Fruit fly (Drosophila melanogaster) ovary, adult (tissue): ENCODE results near the gene Bub1.

ENCODE experiments used
- CG17801 ChIP-seq: fragments of 200-800 bp; optimal IDR thresholded peaks from 2 replicates; lab custom pipeline; 2019; ENCODE audit warnings: missing biosample characterization, mild to moderate bottlenecking, missing genetic modification characterization, moderate library complexity; ENCODE audit not compliant: partially characterized antibody

Gene Bub1

dm6 chr2L:5278309-5279130, at the start of gene Bub1, which contains the start of gene Nin:
Bub1 (plus strand) TSS chr2L:5278865.
Nin (minus strand) TSS chr2L:5278548.
- peak; percentile 4 for TF ChIP-seq CG17801 (GFP tag; lab: Kevin White, UChicago)

dm6 chr2L:5229239-5229638, 49.4 kb upstream of the Bub1 start:
- TF ChIP-seq CG17801 (GFP tag; lab: Kevin White, UChicago) = no peak

dm6 chr2L:5229735-5230347, 48.8 kb upstream of the Bub1 start:
- no peak for TF ChIP-seq CG17801 (GFP tag; lab: Kevin White, UChicago)

- no peak for TF ChIP-seq CG17801 (GFP tag; lab: Kevin White, UChicago)
These were observed 47.9 kb upstream of the Bub1 start for dm6 chr2L:5230772-5231171.

- no peak for TF ChIP-seq CG17801 (GFP tag; lab: Kevin White, UChicago)
These were observed 47.2 kb upstream of the Bub1 start for dm6 chr2L:5231437-5231836.

- no peak for TF ChIP-seq CG17801 (GFP tag; lab: Kevin White, UChicago)
These were observed 46.5 kb upstream of the Bub1 start for dm6 chr2L:5232175-5232574.

dm6 chr2L:5232967-5233909, 45.4 kb upstream of the Bub1 start:
- no peak for TF ChIP-seq CG17801 (GFP tag; lab: Kevin White, UChicago)

- TF ChIP-seq CG17801 (GFP tag; lab: Kevin White, UChicago) = no peak
These were observed 43.9 kb upstream of the Bub1 start for dm6 chr2L:5234714-5235298.

dm6 chr2L:5236346-5236809, 42.3 kb upstream of the Bub1 start:
- no peak for TF ChIP-seq CG17801 (GFP tag; lab: Kevin White, UChicago)

dm6 chr2L:5237175-5237753, 41.4 kb upstream of the Bub1 start:
- TF ChIP-seq CG17801 (GFP tag; lab: Kevin White, UChicago) = peak; percentile 54

- TF ChIP-seq CG17801 (GFP tag; lab: Kevin White, UChicago) = no peak
These were observed 40.6 kb upstream of the Bub1 start for dm6 chr2L:5237899-5238566.

dm6 chr2L:5238567-5238925, 40.1 kb upstream of the Bub1 start:
- no peak for TF ChIP-seq CG17801 (GFP tag; lab: Kevin White, UChicago)

- no peak for TF ChIP-seq CG17801 (GFP tag; lab: Kevin White, UChicago)
These were observed 39.0 kb upstream of the Bub1 start for dm6 chr2L:5239433-5240278.
